Fruit fly (Drosophila melanogaster) whole organism, embryonic: ENCODE results near the gene Rab18.

Experiments used
- Abd-B ChIP-seq: fragments of 200-800 bp; sonication (Bioruptor generic); optimal IDR thresholded peaks from 2 replicates; lab custom pipeline; 2018; ENCODE audit warnings: missing biosample characterization, mild to moderate bottlenecking, missing genetic modification characterization, moderate library complexity
- Ada2b ChIP-seq: fragments of 200-800 bp; sonication (Bioruptor generic); IDR thresholded peaks from 2 replicates; pipeline ENCODE4 v1.3.6; 2022; ENCODE audit warnings: missing biosample characterization, missing genetic modification characterization
- Atf-2 ChIP-seq: fragments of 200-800 bp; sonication (Bioruptor generic); optimal IDR thresholded peaks from 2 replicates; lab custom pipeline; 2016; ENCODE audit warnings: missing biosample characterization, missing genetic modification characterization
- CG10321 ChIP-seq: fragments of 200-800 bp; sonication (Bioruptor generic); IDR thresholded peaks from 2 replicates; pipeline ENCODE4 v1.3.6; 2022; ENCODE audit warnings: missing biosample characterization, missing genetic modification characterization
- CG10565 ChIP-seq: fragments of 200-800 bp; sonication (Bioruptor generic); optimal IDR thresholded peaks from 3 replicates; lab custom pipeline; 2016; ENCODE audit warnings: missing biosample characterization, mild to moderate bottlenecking, missing genetic modification characterization
- CG11398 ChIP-seq: fragments of 200-800 bp; sonication (Bioruptor generic); optimal IDR thresholded peaks from 2 replicates; lab custom pipeline; 2016; ENCODE audit warnings: missing biosample characterization, missing genetic modification characterization
- CG11695 ChIP-seq: fragments of 200-800 bp; sonication (Bioruptor generic); IDR thresholded peaks from 3 replicates; pipeline ENCODE4 v1.3.6; 2022; ENCODE audit warnings: missing biosample characterization, missing genetic modification characterization
- CG11696 ChIP-seq: fragments of 200-800 bp; sonication (Bioruptor generic); IDR thresholded peaks from 2 replicates; pipeline ENCODE4 v1.3.6; 2022; ENCODE audit warnings: missing biosample characterization, missing genetic modification characterization
- CG12155 ChIP-seq: fragments of 200-800 bp; sonication (Bioruptor generic); optimal IDR thresholded peaks from 3 replicates; lab custom pipeline; 2016; ENCODE audit warnings: missing biosample characterization, missing genetic modification characterization
- CG13775 ChIP-seq: fragments of 200-800 bp; sonication (Bioruptor generic); optimal IDR thresholded peaks from 3 replicates; lab custom pipeline; 2017; ENCODE audit warnings: missing biosample characterization, mild to moderate bottlenecking, missing genetic modification characterization
- CG14441 ChIP-seq: fragments of 200-800 bp; sonication (Bioruptor generic); IDR thresholded peaks from 2 replicates; pipeline ENCODE4 v1.3.6; 2022; ENCODE audit warnings: missing biosample characterization, missing genetic modification characterization
- CG1647 ChIP-seq: fragments of 200-800 bp; sonication (Bioruptor generic); optimal IDR thresholded peaks from 3 replicates; lab custom pipeline; 2016; ENCODE audit warnings: missing biosample characterization, missing genetic modification characterization
- CG16813 ChIP-seq: fragments of 200-800 bp; sonication (Bioruptor generic); IDR thresholded peaks from 3 replicates; pipeline ENCODE4 v1.3.6; 2022; ENCODE audit warnings: missing biosample characterization, missing genetic modification characterization; ENCODE audit not compliant: partially characterized antibody
- CG17186 ChIP-seq: fragments of 200-800 bp; sonication (Bioruptor generic); optimal IDR thresholded peaks from 3 replicates; lab custom pipeline; 2017; ENCODE audit warnings: missing biosample characterization, missing genetic modification reagents, missing genetic modification characterization
- CG18011 ChIP-seq: fragments of 200-800 bp; sonication (Bioruptor generic); optimal IDR thresholded peaks from 2 replicates; lab custom pipeline; 2017; ENCODE audit warnings: missing biosample characterization, missing genetic modification characterization, mild to moderate bottlenecking, moderate library complexity, missing genotype
- CG2120 ChIP-seq: fragments of 200-800 bp; sonication (Bioruptor generic); optimal IDR thresholded peaks from 3 replicates; lab custom pipeline; 2016; ENCODE audit warnings: missing biosample characterization, missing genetic modification characterization
- CG4424 ChIP-seq: fragments of 200-800 bp; sonication (Bioruptor generic); optimal IDR thresholded peaks from 3 replicates; lab custom pipeline; 2016; ENCODE audit warnings: missing biosample characterization, missing genetic modification characterization
- CG6175 ChIP-seq: fragments of 200-800 bp; sonication (Bioruptor generic); IDR thresholded peaks from 3 replicates; pipeline ENCODE4 v1.3.6; 2022; ENCODE audit warnings: missing biosample characterization, missing genetic modification characterization
- CG6689 ChIP-seq: fragments of 200-800 bp; sonication (Bioruptor generic); IDR thresholded peaks from 2 replicates; pipeline ENCODE4 v1.3.6; 2022; ENCODE audit warnings: missing biosample characterization, missing genetic modification characterization
- CG7271 ChIP-seq: fragments of 200-800 bp; sonication (Bioruptor generic); optimal IDR thresholded peaks from 2 replicates; lab custom pipeline; 2018; ENCODE audit warnings: missing biosample characterization, mild to moderate bottlenecking, missing genetic modification characterization, moderate library complexity
- CG8944 ChIP-seq: fragments of 200-800 bp; sonication (Bioruptor generic); optimal IDR thresholded peaks from 3 replicates; lab custom pipeline; 2016; ENCODE audit warnings: missing biosample characterization, missing genetic modification characterization
- Camta ChIP-seq: fragments of 200-800 bp; sonication (Bioruptor generic); optimal IDR thresholded peaks from 2 replicates; lab custom pipeline; 2016; ENCODE audit warnings: missing biosample characterization, missing genetic modification characterization
- Eip74EF ChIP-seq, 2 experiments: fragments of 200-800 bp in 1 of 2; fragments of >200 bp in 1 of 2; sonication (Bioruptor generic) in 1 of 2; optimal IDR thresholded peaks; 2 replicates each; lab custom pipeline; 2017 to 2019; ENCODE audit warnings: missing biosample characterization in 2 of 2, missing genetic modification characterization in 2 of 2, mild to moderate bottlenecking in 1 of 2, moderate library complexity in 1 of 2
- Nf-YC ChIP-seq: fragments of 200-800 bp; optimal IDR thresholded peaks from 3 replicates; lab custom pipeline; 2019; ENCODE audit warnings: missing biosample characterization, mild to moderate bottlenecking, missing genetic modification characterization, moderate library complexity
- Rfx ChIP-seq: fragments of 200-800 bp; sonication (Bioruptor generic); IDR thresholded peaks from 2 replicates; pipeline ENCODE4 v1.3.6; 2022; ENCODE audit warnings: missing biosample characterization, missing genetic modification characterization
- Rx ChIP-seq: fragments of 200-800 bp; sonication (Bioruptor generic); IDR thresholded peaks from 2 replicates; pipeline ENCODE4 v1.3.6; 2022; ENCODE audit warnings: missing biosample characterization, missing genetic modification characterization
- Side ChIP-seq: fragments of 200-800 bp; sonication (Bioruptor generic); optimal IDR thresholded peaks from 2 replicates; lab custom pipeline; 2016; ENCODE audit warnings: missing biosample characterization, missing genetic modification characterization
- Usf ChIP-seq: fragments of 200-800 bp; sonication (Bioruptor generic); optimal IDR thresholded peaks from 2 replicates; lab custom pipeline; 2017; ENCODE audit warnings: missing genotype, missing biosample characterization, missing genetic modification characterization
- YL-1 ChIP-seq: fragments of 200-800 bp; sonication (Bioruptor generic); optimal IDR thresholded peaks from 3 replicates; lab custom pipeline; 2017; ENCODE audit warnings: missing biosample characterization, mild to moderate bottlenecking, missing genetic modification characterization
- ac ChIP-seq: fragments of 200-800 bp; sonication (Bioruptor generic); optimal IDR thresholded peaks from 3 replicates; lab custom pipeline; 2017; ENCODE audit warnings: missing biosample characterization, mild to moderate bottlenecking, missing genetic modification characterization
- ap ChIP-seq: fragments of 200-800 bp; sonication (Bioruptor generic); IDR thresholded peaks from 2 replicates; pipeline ENCODE4 v1.3.6; 2022; ENCODE audit warnings: missing biosample characterization, missing genetic modification characterization
- bcd ChIP-seq: fragments of 200-800 bp; sonication (Bioruptor generic); optimal IDR thresholded peaks from 2 replicates; lab custom pipeline; 2017; ENCODE audit warnings: missing biosample characterization, mild to moderate bottlenecking, missing genetic modification characterization
- bowl ChIP-seq: fragments of 200-800 bp; sonication (Bioruptor generic); IDR thresholded peaks from 2 replicates; pipeline ENCODE4 v1.3.6; 2022; ENCODE audit warnings: missing biosample characterization, missing genetic modification characterization
- btn ChIP-seq: fragments of 200-800 bp; sonication (Bioruptor generic); optimal IDR thresholded peaks from 2 replicates; lab custom pipeline; 2016; ENCODE audit warnings: missing biosample characterization, missing genetic modification characterization
- chif ChIP-seq, 2 experiments: fragments of 200-800 bp; sonication (Bioruptor generic); optimal IDR thresholded peaks; 3 replicates each; lab custom pipeline; 2016; ENCODE audit warnings: missing biosample characterization in 2 of 2, missing genetic modification characterization in 2 of 2
- chn ChIP-seq: fragments of 200-800 bp; sonication (Bioruptor generic); optimal IDR thresholded peaks from 2 replicates; lab custom pipeline; 2016; ENCODE audit warnings: missing biosample characterization, missing genetic modification characterization
- da ChIP-seq: fragments of 200-800 bp; sonication (Bioruptor generic); optimal IDR thresholded peaks from 2 replicates; lab custom pipeline; 2016; ENCODE audit warnings: missing biosample characterization, missing genetic modification characterization
- dan ChIP-seq: fragments of 200-800 bp; sonication (Bioruptor generic); IDR thresholded peaks from 2 replicates; pipeline ENCODE4 v1.3.6; 2022; ENCODE audit warnings: missing biosample characterization, missing genetic modification characterization
- dysf ChIP-seq: fragments of 200-800 bp; sonication (Bioruptor generic); IDR thresholded peaks from 3 replicates; pipeline ENCODE4 v1.3.6; 2022; ENCODE audit warnings: missing biosample characterization, missing genetic modification characterization
- h ChIP-seq: fragments of >200 bp; optimal IDR thresholded peaks from 2 replicates; lab custom pipeline; 2017
- insv ChIP-seq, 2 experiments: fragments of 200-800 bp; sonication (Bioruptor generic); optimal IDR thresholded peaks; 3 replicates each; lab custom pipeline; 2016 to 2018; ENCODE audit warnings: missing biosample characterization in 2 of 2, missing genetic modification characterization in 2 of 2
- lab ChIP-seq: fragments of 200-800 bp; sonication (Bioruptor generic); optimal IDR thresholded peaks from 3 replicates; lab custom pipeline; 2017; ENCODE audit warnings: missing biosample characterization, missing genetic modification characterization, mild to moderate bottlenecking, moderate library complexity, missing genetic modification reagents
- lilli ChIP-seq: fragments of 200-800 bp; sonication (Bioruptor generic); optimal IDR thresholded peaks from 3 replicates; lab custom pipeline; 2016; ENCODE audit warnings: missing biosample characterization, missing genetic modification characterization
- odd ChIP-seq: fragments of 200-800 bp; sonication (Bioruptor generic); optimal IDR thresholded peaks from 2 replicates; lab custom pipeline; 2017; ENCODE audit warnings: missing biosample characterization, mild to moderate bottlenecking, missing genetic modification characterization
- onecut ChIP-seq: fragments of 200-800 bp; sonication (Bioruptor generic); IDR thresholded peaks from 2 replicates; pipeline ENCODE4 v1.3.6; 2022; ENCODE audit warnings: missing biosample characterization, missing genetic modification characterization
- phol ChIP-seq: fragments of 200-800 bp; sonication (Bioruptor generic); optimal IDR thresholded peaks from 3 replicates; lab custom pipeline; 2018; ENCODE audit warnings: missing biosample characterization, mild to moderate bottlenecking, missing genetic modification characterization, moderate library complexity
- seq ChIP-seq: fragments of 200-800 bp; sonication (Bioruptor generic); IDR thresholded peaks from 2 replicates; pipeline ENCODE4 v1.3.6; 2022; ENCODE audit warnings: missing biosample characterization, missing genetic modification characterization
- sob ChIP-seq: fragments of 200-800 bp; sonication (Bioruptor generic); IDR thresholded peaks from 2 replicates; pipeline ENCODE4 v1.3.6; 2022; ENCODE audit warnings: missing biosample characterization, missing genetic modification characterization
- ssp ChIP-seq: fragments of 200-800 bp; sonication (Bioruptor generic); IDR thresholded peaks from 2 replicates; pipeline ENCODE4 v1.3.6; 2022; ENCODE audit warnings: missing biosample characterization, missing genetic modification characterization
- tgo ChIP-seq: fragments of 200-800 bp; sonication (Bioruptor generic); IDR thresholded peaks from 3 replicates; pipeline ENCODE4 v1.3.6; 2022; ENCODE audit warnings: missing biosample characterization, missing genetic modification characterization

The Rab18 gene

DNA sequence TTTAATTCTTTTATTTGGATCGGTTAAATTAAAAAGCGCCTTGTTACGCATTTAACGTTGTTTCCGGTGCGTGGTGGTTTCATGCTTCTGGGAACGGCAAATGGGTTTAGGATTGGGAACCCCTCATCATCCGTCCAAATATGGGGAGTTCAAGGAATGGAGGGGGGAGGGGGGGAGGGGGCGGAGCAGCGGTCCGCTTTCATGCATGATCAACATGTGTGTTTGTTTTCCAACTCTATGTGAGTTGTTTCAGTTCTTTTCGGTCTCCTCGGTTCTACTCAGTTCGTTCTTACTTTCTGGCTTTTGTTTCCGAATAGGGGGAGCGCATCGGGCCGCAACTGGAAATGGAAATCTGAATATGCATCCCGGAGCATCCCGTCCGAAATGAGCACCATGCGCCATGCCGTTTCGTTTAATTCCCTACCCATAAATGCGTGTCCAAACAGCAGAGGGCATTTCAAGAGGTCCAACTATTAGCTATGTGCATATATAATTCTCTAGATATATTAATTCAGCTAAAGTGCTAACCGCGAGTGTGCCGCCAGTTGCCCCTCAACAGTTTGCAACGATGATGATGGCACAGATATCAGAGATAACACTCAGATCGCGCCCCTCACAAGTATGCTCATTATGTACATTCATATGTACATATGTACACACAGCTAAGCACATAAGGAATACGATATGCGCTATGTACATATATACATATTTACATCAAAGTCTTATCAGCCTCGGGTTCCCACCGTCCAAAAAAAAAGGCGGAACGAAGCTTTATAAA lies 6.0 kb upstream of the Rab18 start (continued):
- peak; percentile 47 for TF ChIP-seq CG12155 (GFP tag; lab: Kevin White, UChicago)
- peak; percentile 88 for TF ChIP-seq Atf-2 (GFP tag; lab: Kevin White, UChicago)
- peak; percentile 92 for TF ChIP-seq CG17186
- peak in 1 of 2 experiments; percentile 92 for TF ChIP-seq Eip74EF (GFP tag; optimal IDR thresholded peaks at IDR 0.05; lab: Kevin White, UChicago)
- TF ChIP-seq CG4424 (GFP tag; lab: Kevin White, UChicago) = peak; percentile 87
- TF ChIP-seq Abd-B (GFP tag; lab: Kevin White, UChicago) = peak; percentile 38
- peak; percentile 94 for TF ChIP-seq ac (GFP tag; lab: Kevin White, UChicago)
- peak; percentile 92 for TF ChIP-seq sob (GFP tag; lab: Robert Waterston, UW)
- peak; percentile 65 for TF ChIP-seq CG2120 (GFP tag; lab: Kevin White, UChicago)
- peak; percentile 87 to 88 for TF ChIP-seq chif (GFP tag; optimal IDR thresholded peaks at IDR 0.05; lab: Kevin White, UChicago)
- peak; percentile 92 for TF ChIP-seq CG11695 (GFP tag; lab: Robert Waterston, UW)
- peak; percentile 91 for TF ChIP-seq Rfx (GFP tag; lab: Robert Waterston, UW)
- peak; percentile 77 for TF ChIP-seq CG10565 (GFP tag; lab: Kevin White, UChicago)
- TF ChIP-seq CG16813 (GFP tag; lab: Robert Waterston, UW) = no peak
- peak; percentile 95 for TF ChIP-seq Camta (GFP tag; lab: Kevin White, UChicago)
- peak; percentile 98 for TF ChIP-seq lab
- 0 out of 2 replicates have a peak, but pooled peaks have one; percentile 45 for TF ChIP-seq bowl
- peak; percentile 65 for TF ChIP-seq Rx (GFP tag; lab: Robert Waterston, UW)
- peak; percentile 64 for TF ChIP-seq CG13775
- peak; percentile 82 for TF ChIP-seq CG8944 (GFP tag; lab: Kevin White, UChicago)
- peak; percentile 41 for TF ChIP-seq CG18011 (GFP tag; lab: Kevin White, UChicago)
- TF ChIP-seq dysf (GFP tag; lab: Robert Waterston, UW) = peak; percentile 83; the same call in 2 of the 3 replicates
- no peak for TF ChIP-seq CG14441 (GFP tag; lab: Robert Waterston, UW)
- TF ChIP-seq lilli (GFP tag; lab: Kevin White, UChicago) = peak; percentile 67
- peak; percentile 48 for TF ChIP-seq ssp (GFP tag; lab: Robert Waterston, UW)
- no peak for TF ChIP-seq h (lab: Kevin White, UChicago)
- TF ChIP-seq YL-1 = peak; percentile 98
- TF ChIP-seq Usf = peak; percentile 16
- peak; percentile 91 for TF ChIP-seq CG11398 (GFP tag; lab: Kevin White, UChicago)
- TF ChIP-seq CG6689 (GFP tag; lab: Robert Waterston, UW) = peak; percentile 76
- peak; percentile 94 for TF ChIP-seq CG1647 (GFP tag; lab: Kevin White, UChicago)
- TF ChIP-seq chn (GFP tag; lab: Kevin White, UChicago) = peak; percentile 71
- peak; percentile 62; the same call in 2 of the 3 replicates for TF ChIP-seq tgo (GFP tag; lab: Robert Waterston, UW)
- peak; percentile 93 for TF ChIP-seq onecut (GFP tag; lab: Robert Waterston, UW)
- TF ChIP-seq Ada2b (GFP tag; lab: Robert Waterston, UW) = peak; percentile 68
- peak; percentile 82 for TF ChIP-seq CG7271 (tag; lab: Kevin White, UChicago)
- peak; percentile 86 for TF ChIP-seq CG6175
- peak; percentile 95 for TF ChIP-seq CG11696
- TF ChIP-seq CG10321 (GFP tag; lab: Robert Waterston, UW) = peak; percentile 79
- no peak for TF ChIP-seq dan (GFP tag; lab: Robert Waterston, UW)
- TF ChIP-seq Side (GFP tag; lab: Kevin White, UChicago) = peak; percentile 87
- peak; percentile 54 for TF ChIP-seq ap (GFP tag; lab: Robert Waterston, UW)
- TF ChIP-seq insv (GFP tag; optimal IDR thresholded peaks at IDR 0.05; lab: Kevin White, UChicago) = peak; percentile 36 to 83
- TF ChIP-seq Nf-YC (tag; lab: Kevin White, UChicago) = peak; percentile 77
- TF ChIP-seq bcd (GFP tag; lab: Kevin White, UChicago) = peak; percentile 87
- peak; percentile 93 for TF ChIP-seq seq
- peak; percentile 30 for TF ChIP-seq phol (tag; lab: Kevin White, UChicago)
- peak; percentile 87 for TF ChIP-seq da (GFP tag; lab: Kevin White, UChicago)
- peak; percentile 88 for TF ChIP-seq btn (GFP tag; lab: Kevin White, UChicago)
- peak; percentile 97 for TF ChIP-seq odd (GFP tag; lab: Kevin White, UChicago)
